Worm (Caenorhabditis elegans): ENCODE measurements around the gene srd-33.

Gene srd-33

ce11 chrV:4842544-4842943, 29.5 kb upstream of the srd-33 start, which contains the start of the genes cwp-2 and cwp-3:
Gene cwp-2 (minus strand): TSS chrV:4842644.
Gene cwp-3 (plus strand): TSS chrV:4842836.
- no peak for TF ChIP-seq unc-39 (tag; optimal IDR thresholded peaks at IDR 0.05)
- no peak for TF ChIP-seq lin-13 (GFP tag; optimal IDR thresholded peaks at IDR 0.05)
- no peak for TF ChIP-seq nhr-11 (tag; optimal IDR thresholded peaks at IDR 0.05)
- no peak for TF ChIP-seq lin-39 (tag; optimal IDR thresholded peaks at IDR 0.05)
- no peak for TF ChIP-seq sma-3 (GFP tag; optimal IDR thresholded peaks at IDR 0.05)
- no peak for TF ChIP-seq nhr-6 (tag; optimal IDR thresholded peaks at IDR 0.05)
- TF ChIP-seq mbf-1 (tag; optimal IDR thresholded peaks at IDR 0.05), result no peak
- no peak for TF ChIP-seq egl-27 (tag; optimal IDR thresholded peaks at IDR 0.05)
- TF ChIP-seq unc-55 (GFP tag; optimal IDR thresholded peaks at IDR 0.05), result no peak
- no peak for TF ChIP-seq nhr-10 (tag; optimal IDR thresholded peaks at IDR 0.05)
- no peak for TF ChIP-seq blmp-1 (tag; optimal IDR thresholded peaks at IDR 0.05; ENCODE audit: insufficient read depth)
- TF ChIP-seq elt-1 (tag; optimal IDR thresholded peaks at IDR 0.05), result no peak
- TF ChIP-seq peb-1 (tag; optimal IDR thresholded peaks at IDR 0.05), result no peak
- no peak for TF ChIP-seq zag-1 (tag; optimal IDR thresholded peaks at IDR 0.05)
- TF ChIP-seq ZK546.5 (tag; optimal IDR thresholded peaks at IDR 0.05), result no peak
- TF ChIP-seq unc-62 (GFP tag; optimal IDR thresholded peaks at IDR 0.05), result no peak
- no peak for TF ChIP-seq alr-1 (tag; optimal IDR thresholded peaks at IDR 0.05)

DNA sequence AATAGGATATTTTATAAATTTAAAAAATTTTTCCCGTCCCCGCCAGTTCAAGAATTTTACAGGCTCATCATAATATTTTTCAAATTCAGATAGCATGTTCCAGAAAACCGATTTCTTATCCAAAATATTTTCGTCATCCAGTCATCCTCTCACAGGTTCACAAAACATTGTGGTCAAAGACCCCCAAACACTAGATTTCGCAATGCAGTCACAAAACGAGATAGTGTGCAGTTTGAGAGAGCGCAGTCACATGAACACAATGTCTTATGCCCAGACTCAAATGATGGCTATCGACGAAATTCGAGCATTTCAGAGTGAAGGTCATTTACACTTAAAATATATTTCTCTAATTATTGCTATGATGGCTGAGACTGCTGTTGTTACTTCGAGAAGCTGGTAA, 27.5 kb upstream of the srd-33 start, which contains the start of gene abhd-5.2:
Gene abhd-5.2, plus strand, starts transcription at position 95 of the 400 bp plus-strand sequence.
- TF ChIP-seq nhr-25 (tag; optimal IDR thresholded peaks at IDR 0.05) (peak; percentile 7), R02D3.7 (tag; optimal IDR thresholded peaks at IDR 0.05) (no peak), nhr-129 (tag; optimal IDR thresholded peaks at IDR 0.05) (peak; percentile 79), lsy-2 (tag; optimal IDR thresholded peaks at IDR 0.05) (peak in 1 of 2 experiments; percentile 61), sma-3 (GFP tag; optimal IDR thresholded peaks at IDR 0.05) (peak; percentile 12), unc-55 (GFP tag; optimal IDR thresholded peaks at IDR 0.05) (peak; percentile 66), fos-1 (tag; optimal IDR thresholded peaks at IDR 0.05) (peak; percentile 60), dmd-4 (tag; optimal IDR thresholded peaks at IDR 0.05) (no peak), crh-2 (tag; optimal IDR thresholded peaks at IDR 0.05) (peak; percentile 45), gmeb-1 (tag; optimal IDR thresholded peaks at IDR 0.05) (peak; percentile 71), sma-9 (GFP tag; optimal IDR thresholded peaks at IDR 0.05) (peak; percentile 45), sma-9 (tag; optimal IDR thresholded peaks at IDR 0.05) (no peak), C34F6.9 (tag; optimal IDR thresholded peaks at IDR 0.05) (peak; percentile 83), lin-11 (tag; optimal IDR thresholded peaks at IDR 0.05) (no peak), F13H6.1 (tag; optimal IDR thresholded peaks at IDR 0.05) (peak; percentile 25)

DNA sequence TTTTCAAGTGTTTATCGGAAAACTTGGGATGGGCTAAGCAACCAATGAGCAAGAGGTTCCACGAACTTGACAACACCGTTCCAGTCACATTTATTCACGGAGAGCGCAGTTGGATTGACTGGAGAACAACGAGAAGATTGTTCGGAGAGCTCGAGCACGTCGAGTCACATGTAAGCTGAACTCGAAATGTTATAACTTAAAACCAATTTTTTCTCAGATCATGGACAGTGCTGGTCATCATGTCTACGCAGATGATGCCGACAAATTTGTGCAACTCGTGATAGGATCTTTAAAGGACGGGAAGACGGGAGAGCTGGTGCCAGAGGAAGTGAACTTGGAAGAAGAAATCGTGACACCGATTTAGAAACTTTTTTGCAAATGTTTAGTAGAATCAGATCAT, 25.6 kb upstream of the srd-33 start:
- TF ChIP-seq skn-1 (tag; optimal IDR thresholded peaks at IDR 0.05) (no peak), lsy-2 (tag; optimal IDR thresholded peaks at IDR 0.05) (no peak), ceh-82 (tag; optimal IDR thresholded peaks at IDR 0.05) (no peak), zag-1 (tag; optimal IDR thresholded peaks at IDR 0.05) (no peak), ztf-1 (GFP tag; conservative IDR thresholded peaks at IDR 0.05) (no peak), unc-62 (GFP tag; optimal IDR thresholded peaks at IDR 0.05) (no peak), nhr-25 (tag; optimal IDR thresholded peaks at IDR 0.05) (no peak), nhr-237 (tag; optimal IDR thresholded peaks at IDR 0.05) (no peak), nhr-23 (tag; optimal IDR thresholded peaks at IDR 0.05) (no peak), ztf-11 (tag; optimal IDR thresholded peaks at IDR 0.05) (no peak), nhr-10 (tag; optimal IDR thresholded peaks at IDR 0.05) (no peak), lin-11 (tag; optimal IDR thresholded peaks at IDR 0.05) (no peak), nhr-129 (tag; optimal IDR thresholded peaks at IDR 0.05) (no peak), mdl-1 (tag; optimal IDR thresholded peaks at IDR 0.05) (no peak), fos-1 (tag; optimal IDR thresholded peaks at IDR 0.05) (no peak)

- TF ChIP-seq lin-13 (GFP tag; optimal IDR thresholded peaks at IDR 0.05) (no peak), ztf-4 (tag; optimal IDR thresholded peaks at IDR 0.05) (no peak), sem-4 (tag; optimal IDR thresholded peaks at IDR 0.05) (no peak), sma-9 (GFP tag; optimal IDR thresholded peaks at IDR 0.05) (peak; percentile 12), sma-9 (tag; optimal IDR thresholded peaks at IDR 0.05) (no peak), alr-1 (tag; optimal IDR thresholded peaks at IDR 0.05) (no peak), ceh-16 (tag; optimal IDR thresholded peaks at IDR 0.05) (no peak), fos-1 (tag; optimal IDR thresholded peaks at IDR 0.05) (peak; percentile 21), ceh-82 (tag; optimal IDR thresholded peaks at IDR 0.05) (no peak), nhr-12 (tag; optimal IDR thresholded peaks at IDR 0.05) (no peak), C34F6.9 (tag; optimal IDR thresholded peaks at IDR 0.05) (peak; percentile 43), gmeb-1 (tag; optimal IDR thresholded peaks at IDR 0.05) (peak; percentile 19), skn-1 (tag; optimal IDR thresholded peaks at IDR 0.05) (peak; percentile 29), nhr-77 (tag; optimal IDR thresholded peaks at IDR 0.05) (no peak), mbf-1 (tag; optimal IDR thresholded peaks at IDR 0.05) (no peak)
Observed at ce11 chrV:4847424-4847823, 24.7 kb upstream of the srd-33 start, which contains the start of gene abhd-5.1. Gene abhd-5.1 (plus strand): TSS chrV:4847653.

Data from whole organism, L2 larva.